Fruit fly (Drosophila melanogaster) whole organism, embryonic: ENCODE data around the gene CG10576.

Experiments
- CG12659 ChIP-seq: fragments of 200-800 bp; sonication (Bioruptor generic); optimal IDR thresholded peaks from 3 replicates; lab custom pipeline; 2017; ENCODE audit warnings: mild to moderate bottlenecking, missing biosample characterization, missing genetic modification reagents, missing genetic modification characterization
- HLH54F ChIP-seq: fragments of 200-800 bp; sonication (Bioruptor generic); optimal IDR thresholded peaks from 3 replicates; lab custom pipeline; 2016; ENCODE audit warnings: missing biosample characterization, missing genetic modification characterization
- Sry-δ ChIP-seq: fragments of 200-800 bp; sonication (Bioruptor generic); optimal IDR thresholded peaks from 2 replicates; lab custom pipeline; 2016; ENCODE audit warnings: missing biosample characterization, missing genetic modification characterization
- chif ChIP-seq, 2 experiments: fragments of 200-800 bp; sonication (Bioruptor generic); optimal IDR thresholded peaks; 3 replicates each; lab custom pipeline; 2016; ENCODE audit warnings: missing biosample characterization in 2 of 2, missing genetic modification characterization in 2 of 2

DNA sequence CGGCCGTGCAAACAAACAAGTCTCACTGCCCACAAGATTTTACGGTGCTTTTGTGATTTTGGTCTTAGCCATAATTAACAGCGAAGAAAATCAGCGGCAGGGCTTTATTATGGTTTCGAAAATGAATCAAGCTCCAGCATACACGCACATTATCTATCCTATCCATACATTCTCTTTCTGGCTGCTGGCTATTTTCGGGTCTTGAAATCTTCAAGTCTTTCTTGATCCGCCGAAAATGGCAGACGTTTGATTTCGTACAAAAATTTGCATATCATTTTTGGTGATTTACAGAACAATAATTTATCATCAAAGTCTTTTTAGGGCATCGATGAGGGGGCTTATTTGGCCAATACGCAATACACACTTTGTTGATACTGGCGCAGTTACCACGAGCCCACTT lies 23.3 kb upstream of the CG10576 start:
- TF ChIP-seq Sry-δ (GFP tag; lab: Kevin White, UChicago), result no peak
- TF ChIP-seq chif (GFP tag; optimal IDR thresholded peaks at IDR 0.05; lab: Kevin White, UChicago), result no peak
- no peak for TF ChIP-seq HLH54F
- TF ChIP-seq CG12659 (GFP tag; lab: Kevin White, UChicago), result no peak
